Fruit fly (Drosophila melanogaster) whole organism, embryonic: ENCODE results near the gene Alg12.

Source experiments
- ATbp ChIP-seq: fragments of 200-800 bp; sonication (Bioruptor generic); optimal IDR thresholded peaks from 2 replicates; lab custom pipeline; 2017; ENCODE audit warnings: missing biosample characterization, mild to moderate bottlenecking, missing genetic modification characterization, missing genetic modification reagents
- Asciz ChIP-seq: fragments of 200-800 bp; sonication (Bioruptor generic); optimal IDR thresholded peaks from 2 replicates; lab custom pipeline; 2017; ENCODE audit warnings: missing biosample characterization, mild to moderate bottlenecking, missing genetic modification characterization, missing genetic modification reagents
- CG10267 ChIP-seq: fragments of 200-800 bp; sonication (Bioruptor generic); optimal IDR thresholded peaks from 2 replicates; lab custom pipeline; 2018; ENCODE audit warnings: missing biosample characterization, mild to moderate bottlenecking, missing genetic modification characterization, moderate library complexity
- CG10565 ChIP-seq: fragments of 200-800 bp; sonication (Bioruptor generic); optimal IDR thresholded peaks from 3 replicates; lab custom pipeline; 2016; ENCODE audit warnings: missing biosample characterization, mild to moderate bottlenecking, missing genetic modification characterization
- CG11398 ChIP-seq: fragments of 200-800 bp; sonication (Bioruptor generic); optimal IDR thresholded peaks from 2 replicates; lab custom pipeline; 2016; ENCODE audit warnings: missing biosample characterization, missing genetic modification characterization
- CG13624 ChIP-seq: fragments of 200-800 bp; sonication (Bioruptor generic); optimal IDR thresholded peaks from 2 replicates; lab custom pipeline; 2016; ENCODE audit warnings: missing biosample characterization, missing genetic modification characterization
- CG13775 ChIP-seq: fragments of 200-800 bp; sonication (Bioruptor generic); optimal IDR thresholded peaks from 3 replicates; lab custom pipeline; 2017; ENCODE audit warnings: missing biosample characterization, mild to moderate bottlenecking, missing genetic modification characterization
- CG1647 ChIP-seq: fragments of 200-800 bp; sonication (Bioruptor generic); optimal IDR thresholded peaks from 3 replicates; lab custom pipeline; 2016; ENCODE audit warnings: missing biosample characterization, missing genetic modification characterization
- CG18011 ChIP-seq: fragments of 200-800 bp; sonication (Bioruptor generic); optimal IDR thresholded peaks from 2 replicates; lab custom pipeline; 2017; ENCODE audit warnings: missing biosample characterization, missing genetic modification characterization, mild to moderate bottlenecking, moderate library complexity, missing genotype
- CG2875 ChIP-seq: fragments of 200-800 bp; sonication (Bioruptor generic); optimal IDR thresholded peaks from 2 replicates; lab custom pipeline; 2017; ENCODE audit warnings: missing biosample characterization, mild to moderate bottlenecking, missing genetic modification characterization, missing genetic modification reagents
- CG31441 ChIP-seq: fragments of 200-800 bp; sonication (Bioruptor generic); IDR thresholded peaks from 2 replicates; pipeline ENCODE4 v1.3.6; 2022; ENCODE audit warnings: missing biosample characterization, missing genetic modification characterization
- CG34376 ChIP-seq: fragments of 200-800 bp; sonication (Bioruptor generic); optimal IDR thresholded peaks from 2 replicates; lab custom pipeline; 2018; ENCODE audit warnings: missing biosample characterization, mild to moderate bottlenecking, missing genetic modification characterization
- CG34422 ChIP-seq: fragments of 200-800 bp; sonication (Bioruptor generic); IDR thresholded peaks from 3 replicates; pipeline ENCODE4 v1.3.6; 2022; ENCODE audit warnings: missing biosample characterization, missing genetic modification characterization
- CG7786 ChIP-seq: fragments of 200-800 bp; sonication (Bioruptor generic); optimal IDR thresholded peaks from 2 replicates; lab custom pipeline; 2016; ENCODE audit warnings: missing biosample characterization, missing genetic modification characterization
- CrebB ChIP-seq: fragments of 200-800 bp; sonication (Bioruptor generic); optimal IDR thresholded peaks from 3 replicates; lab custom pipeline; 2018; ENCODE audit warnings: missing biosample characterization, mild to moderate bottlenecking, missing genetic modification characterization
- Dp ChIP-seq: fragments of 200-800 bp; sonication (Bioruptor generic); optimal IDR thresholded peaks from 2 replicates; lab custom pipeline; 2018; ENCODE audit warnings: missing biosample characterization, mild to moderate bottlenecking, missing genetic modification characterization, moderate library complexity
- E2f2 ChIP-seq: fragments of 200-800 bp; sonication (Bioruptor generic); IDR thresholded peaks from 2 replicates; pipeline ENCODE4 v1.3.6; 2022; ENCODE audit warnings: missing biosample characterization, missing genetic modification characterization
- Ets97D ChIP-seq: fragments of 200-800 bp; sonication (Bioruptor generic); optimal IDR thresholded peaks from 3 replicates; lab custom pipeline; 2016; ENCODE audit warnings: missing biosample characterization, missing genetic modification characterization
- Gsc ChIP-seq: fragments of 200-800 bp; sonication (Bioruptor generic); IDR thresholded peaks from 2 replicates; pipeline ENCODE4 v1.3.6; 2022; ENCODE audit warnings: missing biosample characterization, missing genetic modification characterization
- H15 ChIP-seq: fragments of 200-800 bp; sonication (Bioruptor generic); IDR thresholded peaks from 3 replicates; pipeline ENCODE4 v1.3.6; 2022; ENCODE audit warnings: missing biosample characterization, missing genetic modification characterization
- Hmr ChIP-seq: fragments of 200-800 bp; sonication (Bioruptor generic); optimal IDR thresholded peaks from 3 replicates; lab custom pipeline; 2017; ENCODE audit warnings: mild to moderate bottlenecking, missing biosample characterization, missing genetic modification reagents, missing genetic modification characterization
- Hr3 ChIP-seq: fragments of 200-800 bp; sonication (Bioruptor generic); optimal IDR thresholded peaks from 3 replicates; lab custom pipeline; 2016; ENCODE audit warnings: missing biosample characterization, missing genetic modification characterization
- MBD-R2 ChIP-seq: fragments of 200-800 bp; sonication (Bioruptor generic); IDR thresholded peaks from 2 replicates; pipeline ENCODE4 v1.3.6; 2022; ENCODE audit warnings: missing biosample characterization, missing genetic modification characterization
- NK7.1 ChIP-seq: fragments of 200-800 bp; sonication (Bioruptor generic); optimal IDR thresholded peaks from 3 replicates; lab custom pipeline; 2016; ENCODE audit warnings: missing biosample characterization, missing genetic modification characterization
- Spps ChIP-seq: fragments of 200-800 bp; sonication (Bioruptor generic); optimal IDR thresholded peaks from 2 replicates; lab custom pipeline; 2018; ENCODE audit warnings: missing biosample characterization, mild to moderate bottlenecking, missing genetic modification characterization
- Ssrp ChIP-seq: fragments of 200-800 bp; sonication (Bioruptor generic); optimal IDR thresholded peaks from 2 replicates; lab custom pipeline; 2018; ENCODE audit warnings: missing biosample characterization, mild to moderate bottlenecking, missing genetic modification characterization, moderate library complexity
- Xrp1 ChIP-seq: fragments of 200-800 bp; sonication (Bioruptor generic); IDR thresholded peaks from 2 replicates; pipeline ENCODE4 v1.3.6; 2022; ENCODE audit warnings: missing biosample characterization, missing genetic modification characterization
- crc ChIP-seq: fragments of 200-800 bp; sonication (Bioruptor generic); optimal IDR thresholded peaks from 2 replicates; lab custom pipeline; 2016; ENCODE audit warnings: missing biosample characterization, missing genetic modification characterization
- croc ChIP-seq: fragments of 200-800 bp; sonication (Bioruptor generic); conservative IDR thresholded peaks from 3 replicates; pipeline ENCODE4 v1.3.6; 2022; ENCODE audit warnings: missing biosample characterization, missing genetic modification characterization
- crp ChIP-seq, 2 experiments: fragments of 200-800 bp; sonication (Bioruptor generic); optimal IDR thresholded peaks; 2 replicates in 1 of 2; 3 replicates in 1 of 2; lab custom pipeline; 2017; ENCODE audit warnings: missing biosample characterization in 2 of 2, missing genetic modification characterization in 2 of 2, mild to moderate bottlenecking in 1 of 2, moderate library complexity in 1 of 2
- dan ChIP-seq: fragments of 200-800 bp; sonication (Bioruptor generic); IDR thresholded peaks from 2 replicates; pipeline ENCODE4 v1.3.6; 2022; ENCODE audit warnings: missing biosample characterization, missing genetic modification characterization
- disco-r ChIP-seq: fragments of 200-800 bp; sonication (Bioruptor generic); optimal IDR thresholded peaks from 2 replicates; lab custom pipeline; 2016; ENCODE audit warnings: missing biosample characterization, missing genetic modification characterization
- dmrt11E ChIP-seq: fragments of 200-800 bp; sonication (Bioruptor generic); optimal IDR thresholded peaks from 3 replicates; lab custom pipeline; 2018; ENCODE audit warnings: missing biosample characterization, mild to moderate bottlenecking, missing genetic modification characterization, moderate library complexity
- emc ChIP-seq: fragments of 200-800 bp; sonication (Bioruptor generic); optimal IDR thresholded peaks from 2 replicates; lab custom pipeline; 2016; ENCODE audit warnings: missing biosample characterization, missing genetic modification characterization
- gce ChIP-seq: fragments of 200-800 bp; sonication (Bioruptor generic); IDR thresholded peaks from 3 replicates; pipeline ENCODE4 v1.3.6; 2022; ENCODE audit warnings: missing biosample characterization, missing genetic modification characterization
- gfzf ChIP-seq: fragments of 200-800 bp; sonication (Bioruptor generic); optimal IDR thresholded peaks from 2 replicates; lab custom pipeline; 2016; ENCODE audit warnings: missing biosample characterization, mild to moderate bottlenecking, missing genetic modification characterization, moderate library complexity
- ham ChIP-seq: fragments of 200-800 bp; sonication (Bioruptor generic); IDR thresholded peaks from 2 replicates; pipeline ENCODE4 v1.3.6; 2022; ENCODE audit warnings: missing biosample characterization, missing genetic modification characterization
- jing ChIP-seq: fragments of 200-800 bp; sonication (Bioruptor generic); optimal IDR thresholded peaks from 2 replicates; lab custom pipeline; 2018; ENCODE audit warnings: missing biosample characterization, mild to moderate bottlenecking, missing genetic modification characterization
- kah ChIP-seq: fragments of 200-800 bp; sonication (Bioruptor generic); optimal IDR thresholded peaks from 2 replicates; lab custom pipeline; 2018; ENCODE audit warnings: missing biosample characterization, mild to moderate bottlenecking, missing genetic modification characterization
- nom ChIP-seq: fragments of 200-800 bp; sonication (Bioruptor generic); optimal IDR thresholded peaks from 2 replicates; lab custom pipeline; 2017; ENCODE audit warnings: missing biosample characterization, missing genetic modification characterization, mild to moderate bottlenecking, moderate library complexity, missing genetic modification reagents
- pita ChIP-seq: fragments of 200-800 bp; sonication (Bioruptor generic); optimal IDR thresholded peaks from 2 replicates; lab custom pipeline; 2017; ENCODE audit warnings: missing biosample characterization, mild to moderate bottlenecking, missing genetic modification characterization
- pnt ChIP-seq: fragments of 200-800 bp; sonication (Bioruptor generic); optimal IDR thresholded peaks from 3 replicates; lab custom pipeline; 2016; ENCODE audit warnings: missing biosample characterization, missing genetic modification characterization
- salm ChIP-seq: fragments of 200-800 bp; sonication (Bioruptor generic); optimal IDR thresholded peaks from 2 replicates; lab custom pipeline; 2018; ENCODE audit warnings: missing biosample characterization, mild to moderate bottlenecking, missing genetic modification characterization
- scrt ChIP-seq: fragments of 200-800 bp; sonication (Bioruptor generic); optimal IDR thresholded peaks from 2 replicates; lab custom pipeline; 2018; ENCODE audit warnings: missing biosample characterization, mild to moderate bottlenecking, missing genetic modification characterization, moderate library complexity
- shn ChIP-seq: fragments of 200-800 bp; sonication (Bioruptor generic); optimal IDR thresholded peaks from 3 replicates; lab custom pipeline; 2016; ENCODE audit warnings: missing biosample characterization, missing genetic modification characterization
- sob ChIP-seq: fragments of 200-800 bp; sonication (Bioruptor generic); IDR thresholded peaks from 2 replicates; pipeline ENCODE4 v1.3.6; 2022; ENCODE audit warnings: missing biosample characterization, missing genetic modification characterization
- sr ChIP-seq: fragments of 200-800 bp; sonication (Bioruptor generic); IDR thresholded peaks from 3 replicates; pipeline ENCODE4 v1.3.6; 2022; ENCODE audit warnings: missing biosample characterization, missing genetic modification characterization
- usp ChIP-seq: fragments of >200 bp; optimal IDR thresholded peaks from 2 replicates; lab custom pipeline; 2017; ENCODE audit warnings: missing biosample characterization, missing genetic modification characterization
- wor ChIP-seq: fragments of 200-800 bp; sonication (Bioruptor generic); IDR thresholded peaks from 2 replicates; pipeline ENCODE4 v1.3.6; 2022; ENCODE audit warnings: missing biosample characterization, missing genetic modification characterization

Gene Alg12

dm6 chr3R:9767620-9768592, 11.6 kb downstream of the Alg12 start, which contains the start of gene Naa80 (continued):
- peak; percentile 53; the same call in 1 of the 3 replicates for TF ChIP-seq H15 (GFP tag; lab: Robert Waterston, UW)
- peak; percentile 96 for TF ChIP-seq MBD-R2
- TF ChIP-seq gfzf (GFP tag; lab: Kevin White, UChicago): peak; percentile 38
- no peak for TF ChIP-seq ham (GFP tag; lab: Robert Waterston, UW)
- peak; percentile 7 for TF ChIP-seq disco-r (GFP tag; lab: Kevin White, UChicago)
- TF ChIP-seq Ssrp (tag; lab: Kevin White, UChicago): peak; percentile 12
- no peak; the same call in 1 of the 2 replicates for TF ChIP-seq CG31441 (GFP tag; lab: Robert Waterston, UW)
- peak; percentile 32 for TF ChIP-seq emc
- TF ChIP-seq Ets97D (GFP tag; lab: Kevin White, UChicago): peak; percentile 87
- no peak for TF ChIP-seq Spps (tag; lab: Kevin White, UChicago)
- TF ChIP-seq CG11398 (GFP tag; lab: Kevin White, UChicago): peak; percentile 58
- peak; percentile 31 for TF ChIP-seq kah (GFP tag; lab: Kevin White, UChicago)
- no peak for TF ChIP-seq wor
- TF ChIP-seq CG18011 (GFP tag; lab: Kevin White, UChicago): peak; percentile 65
- peak; percentile 54 for TF ChIP-seq Hr3 (GFP tag; lab: Kevin White, UChicago)
- TF ChIP-seq CG34376 (GFP tag; lab: Kevin White, UChicago): peak; percentile 50
- peak; percentile 95 for TF ChIP-seq CG10267 (tag; lab: Kevin White, UChicago)
- no peak for TF ChIP-seq usp (GFP tag; lab: Kevin White, UChicago)
- TF ChIP-seq jing: no peak
- TF ChIP-seq sr (GFP tag; lab: Robert Waterston, UW): no peak
- peak; percentile 76 for TF ChIP-seq CG7786 (GFP tag; lab: Kevin White, UChicago)
- no peak for TF ChIP-seq dan
- TF ChIP-seq CG34422: peak; percentile 80
- no peak for TF ChIP-seq CG2875 (GFP tag; lab: Kevin White, UChicago)
- peak; percentile 71 for TF ChIP-seq nom (GFP tag; lab: Kevin White, UChicago)
- TF ChIP-seq CG1647: peak; percentile 73
- TF ChIP-seq shn (GFP tag; lab: Kevin White, UChicago): peak; percentile 67
- peak; percentile 22 for TF ChIP-seq crc
- peak; percentile 59; the same call in 1 of the 2 replicates for TF ChIP-seq Xrp1 (GFP tag; lab: Robert Waterston, UW)
- peak; percentile 84 for TF ChIP-seq E2f2 (GFP tag; lab: Robert Waterston, UW)
- TF ChIP-seq dmrt11E: peak; percentile 16
- TF ChIP-seq scrt (GFP tag; lab: Kevin White, UChicago): no peak
- TF ChIP-seq Dp: peak; percentile 83
- TF ChIP-seq croc (GFP tag; lab: Robert Waterston, UW): no peak
- peak; percentile 86 for TF ChIP-seq sob
- TF ChIP-seq salm (tag; lab: Kevin White, UChicago): no peak
- no peak for TF ChIP-seq gce (GFP tag; lab: Robert Waterston, UW)
- no peak for TF ChIP-seq Gsc (GFP tag; lab: Robert Waterston, UW)
- TF ChIP-seq crp (GFP tag; optimal IDR thresholded peaks at IDR 0.05; lab: Kevin White, UChicago): peak in 1 of 2 experiments; percentile 45
- TF ChIP-seq NK7.1 (GFP tag; lab: Kevin White, UChicago): peak; percentile 31
- no peak for TF ChIP-seq pita (GFP tag; lab: Kevin White, UChicago)
- no peak for TF ChIP-seq CG10565 (GFP tag; lab: Kevin White, UChicago)
- peak; percentile 88 for TF ChIP-seq CG13624 (GFP tag; lab: Kevin White, UChicago)
- no peak for TF ChIP-seq ATbp (GFP tag; lab: Kevin White, UChicago)
- no peak for TF ChIP-seq CrebB (tag; lab: Kevin White, UChicago)
- TF ChIP-seq Asciz (GFP tag; lab: Kevin White, UChicago): no peak
- peak; percentile 9 for TF ChIP-seq CG13775 (GFP tag; lab: Kevin White, UChicago)
- TF ChIP-seq pnt (GFP tag; lab: Kevin White, UChicago): peak; percentile 44
- peak; percentile 83 for TF ChIP-seq Hmr (GFP tag; lab: Kevin White, UChicago)
